Worm (Caenorhabditis elegans) whole organism, L3 larva: ENCODE results near the gene K02D10.8.
A peak's percentile ranks its signal among the peaks of the same experiment; 100 is the strongest.

Experiments used
- R02D3.7 ChIP-seq: fragments of 150-350 bp; optimal IDR thresholded peaks from 2 replicates; lab custom pipeline; 2014; ENCODE audit warnings: missing biosample characterization, missing genetic modification characterization
- ZK546.5 ChIP-seq: sonication (generic microtip); optimal IDR thresholded peaks from 2 replicates; lab custom pipeline; 2017; ENCODE audit warnings: missing biosample characterization, missing genetic modification characterization
- aly-2 ChIP-seq: fragments of 150-350 bp; optimal IDR thresholded peaks from 2 replicates; lab custom pipeline; 2014; ENCODE audit warnings: missing biosample characterization, missing genetic modification characterization
- ama-1 ChIP-seq: fragments of 150-350 bp; optimal IDR thresholded peaks from 2 replicates; lab custom pipeline; 2018
- ceh-16 ChIP-seq: sonication (generic microtip); optimal IDR thresholded peaks from 2 replicates; lab custom pipeline; 2017; ENCODE audit warnings: missing biosample characterization, missing genetic modification characterization
- ceh-28 ChIP-seq: fragments of 150-350 bp; optimal IDR thresholded peaks from 2 replicates; lab custom pipeline; 2014; ENCODE audit warnings: missing biosample characterization, missing genetic modification reagents, missing genetic modification characterization
- ceh-82 ChIP-seq: fragments of 150-350 bp; optimal IDR thresholded peaks from 2 replicates; lab custom pipeline; 2014; ENCODE audit warnings: missing biosample characterization, missing genetic modification characterization
- ceh-9 ChIP-seq: sonication (generic microtip); optimal IDR thresholded peaks from 2 replicates; lab custom pipeline; 2018; ENCODE audit warnings: missing biosample characterization, missing genetic modification characterization
- daf-12 ChIP-seq: fragments of 150-350 bp; optimal IDR thresholded peaks from 2 replicates; lab custom pipeline; 2014; ENCODE audit warnings: missing biosample characterization, missing genetic modification reagents, missing genetic modification characterization
- egl-27 ChIP-seq: sonication (generic microtip); optimal IDR thresholded peaks from 4 replicates; lab custom pipeline; 2017; ENCODE audit warnings: missing biosample characterization, missing genetic modification reagents, missing genetic modification characterization
- egl-5 ChIP-seq: fragments of 150-350 bp; optimal IDR thresholded peaks from 2 replicates; lab custom pipeline; 2017; ENCODE audit warnings: missing biosample characterization, missing genetic modification reagents, missing genetic modification characterization, inconsistent platforms
- elt-1 ChIP-seq: fragments of 150-350 bp; optimal IDR thresholded peaks from 2 replicates; lab custom pipeline; 2014; ENCODE audit warnings: missing biosample characterization, missing genetic modification characterization
- elt-2 ChIP-seq: sonication (generic microtip); optimal IDR thresholded peaks from 2 replicates; lab custom pipeline; 2016; ENCODE audit warnings: missing genetic modification reagents, mild to moderate bottlenecking, missing genetic modification characterization, missing compliant biosample characterization
- elt-3 ChIP-seq, 3 experiments: fragments of 150-350 bp in 1 of 3; sonication (generic microtip) in 2 of 3; optimal IDR thresholded peaks; 2 replicates in 2 of 3; 4 replicates in 1 of 3; lab custom pipeline; 2014 to 2017; ENCODE audit warnings: missing biosample characterization in 3 of 3, missing genetic modification characterization in 3 of 3
- eor-1 ChIP-seq, 2 experiments: fragments of 150-350 bp; optimal IDR thresholded peaks; 2 replicates each; lab custom pipeline; 2014 to 2018; ENCODE audit warnings: missing biosample characterization in 2 of 2, missing genetic modification characterization in 2 of 2
- fkh-10 ChIP-seq: sonication (generic microtip); optimal IDR thresholded peaks from 2 replicates; lab custom pipeline; 2017; ENCODE audit warnings: missing biosample characterization, missing genetic modification reagents, missing genetic modification characterization
- fkh-2 ChIP-seq: fragments of 150-350 bp; optimal IDR thresholded peaks from 2 replicates; lab custom pipeline; 2014; ENCODE audit warnings: missing biosample characterization, missing genetic modification reagents, missing genetic modification characterization
- fos-1 ChIP-seq: fragments of 150-350 bp; optimal IDR thresholded peaks from 2 replicates; lab custom pipeline; 2014; ENCODE audit warnings: missing biosample characterization, missing genetic modification characterization
- hmg-11 ChIP-seq: sonication (generic microtip); optimal IDR thresholded peaks from 2 replicates; lab custom pipeline; 2016; ENCODE audit warnings: missing genetic modification characterization, missing compliant biosample characterization
- jun-1 ChIP-seq: fragments of 150-350 bp; optimal IDR thresholded peaks from 2 replicates; lab custom pipeline; 2014; ENCODE audit warnings: missing biosample characterization, missing genetic modification reagents, missing genetic modification characterization
- lin-15B ChIP-seq: fragments of 150-350 bp; optimal IDR thresholded peaks from 2 replicates; lab custom pipeline; 2014; ENCODE audit warnings: missing biosample characterization, missing genetic modification characterization
- lin-39 ChIP-seq: fragments of 150-350 bp; optimal IDR thresholded peaks from 2 replicates; lab custom pipeline; 2018; ENCODE audit warnings: missing biosample characterization, missing genetic modification reagents, missing genetic modification characterization
- lsy-12 ChIP-seq: sonication (generic microtip); optimal IDR thresholded peaks from 2 replicates; lab custom pipeline; 2016; ENCODE audit warnings: mild to moderate bottlenecking, missing genetic modification characterization, missing compliant biosample characterization
- mdl-1 ChIP-seq: fragments of 150-350 bp; optimal IDR thresholded peaks from 2 replicates; lab custom pipeline; 2014; ENCODE audit warnings: missing biosample characterization, missing genetic modification characterization
- mml-1 ChIP-seq: fragments of 150-350 bp; sonication (generic microtip); optimal IDR thresholded peaks from 3 replicates; lab custom pipeline; 2014; ENCODE audit warnings: missing biosample characterization, missing genetic modification characterization
- nfya-1 ChIP-seq: sonication (generic microtip); optimal IDR thresholded peaks from 2 replicates; lab custom pipeline; 2017; ENCODE audit warnings: missing genetic modification characterization, mild to moderate bottlenecking, missing compliant biosample characterization, antibody characterized with exemption, moderate library complexity; ENCODE audit not compliant: insufficient read depth
- nhr-11 ChIP-seq: fragments of 150-350 bp; optimal IDR thresholded peaks from 2 replicates; lab custom pipeline; 2014; ENCODE audit warnings: missing biosample characterization, missing genetic modification characterization
- nhr-12 ChIP-seq: fragments of 150-350 bp; optimal IDR thresholded peaks from 2 replicates; lab custom pipeline; 2014; ENCODE audit warnings: missing biosample characterization, missing genetic modification characterization
- nhr-23 ChIP-seq: fragments of 150-350 bp; optimal IDR thresholded peaks from 2 replicates; lab custom pipeline; 2014; ENCODE audit warnings: missing biosample characterization, missing genetic modification reagents, missing genetic modification characterization
- nhr-237 ChIP-seq: fragments of 150-350 bp; optimal IDR thresholded peaks from 2 replicates; lab custom pipeline; 2014; ENCODE audit warnings: missing biosample characterization, missing genetic modification characterization
- nhr-25 ChIP-seq: sonication (generic microtip); optimal IDR thresholded peaks from 2 replicates; lab custom pipeline; 2017; ENCODE audit warnings: missing biosample characterization, missing genetic modification characterization
- nhr-28 ChIP-seq: fragments of 150-350 bp; optimal IDR thresholded peaks from 2 replicates; lab custom pipeline; 2014; ENCODE audit warnings: missing biosample characterization, missing genetic modification characterization
- nhr-43 ChIP-seq: sonication (generic microtip); optimal IDR thresholded peaks from 2 replicates; lab custom pipeline; 2016; ENCODE audit warnings: mild to moderate bottlenecking, missing genetic modification characterization, missing compliant biosample characterization; ENCODE audit not compliant: poor library complexity, severe bottlenecking
- nhr-67 ChIP-seq: fragments of 150-350 bp; optimal IDR thresholded peaks from 2 replicates; lab custom pipeline; 2014; ENCODE audit warnings: missing biosample characterization, missing genetic modification characterization
- nhr-76 ChIP-seq: fragments of 150-350 bp; sonication (generic microtip); optimal IDR thresholded peaks from 5 replicates; lab custom pipeline; 2014; ENCODE audit warnings: missing biosample characterization, missing genetic modification characterization
- nhr-77 ChIP-seq: fragments of 150-350 bp; optimal IDR thresholded peaks from 2 replicates; lab custom pipeline; 2014; ENCODE audit warnings: missing biosample characterization, missing genetic modification characterization
- pha-4 ChIP-seq: fragments of 150-350 bp; optimal IDR thresholded peaks from 2 replicates; lab custom pipeline; 2014; ENCODE audit warnings: missing biosample characterization, missing genetic modification reagents, missing genetic modification characterization
- pqm-1 ChIP-seq: fragments of 150-350 bp; optimal IDR thresholded peaks from 2 replicates; lab custom pipeline; 2017; ENCODE audit warnings: missing biosample characterization, missing genetic modification characterization, inconsistent platforms
- sea-2 ChIP-seq: fragments of 150-350 bp; sonication (generic microtip); optimal IDR thresholded peaks from 4 replicates; lab custom pipeline; 2014; ENCODE audit warnings: missing biosample characterization, missing genetic modification reagents, missing genetic modification characterization
- skn-1 ChIP-seq: fragments of 150-350 bp; optimal IDR thresholded peaks from 2 replicates; lab custom pipeline; 2014; ENCODE audit warnings: missing biosample characterization, missing genetic modification characterization
- snpc-4 ChIP-seq: fragments of 150-350 bp; optimal IDR thresholded peaks from 2 replicates; lab custom pipeline; 2014; ENCODE audit warnings: missing biosample characterization, missing genetic modification characterization
- tbx-2 ChIP-seq: sonication (generic microtip); optimal IDR thresholded peaks from 2 replicates; lab custom pipeline; 2016; ENCODE audit warnings: mild to moderate bottlenecking, missing genetic modification characterization, missing compliant biosample characterization
- unc-39 ChIP-seq: sonication (generic microtip); optimal IDR thresholded peaks from 4 replicates; lab custom pipeline; 2017; ENCODE audit warnings: missing biosample characterization, missing genetic modification characterization
- unc-62 ChIP-seq: fragments of 150-350 bp; sonication (generic microtip); optimal IDR thresholded peaks from 4 replicates; lab custom pipeline; 2014; ENCODE audit warnings: missing biosample characterization, missing genetic modification reagents, missing genetic modification characterization
- zag-1 ChIP-seq: fragments of 150-350 bp; optimal IDR thresholded peaks from 2 replicates; lab custom pipeline; 2014; ENCODE audit warnings: missing biosample characterization, missing genetic modification characterization
- ztf-11 ChIP-seq: fragments of 150-350 bp; optimal IDR thresholded peaks from 2 replicates; lab custom pipeline; 2014; ENCODE audit warnings: missing biosample characterization, missing genetic modification characterization
- ztf-4 ChIP-seq: fragments of 150-350 bp; optimal IDR thresholded peaks from 2 replicates; lab custom pipeline; 2014; ENCODE audit warnings: missing biosample characterization, missing genetic modification characterization

The K02D10.8 gene

ce11 chrIII:8797211-8797733 lies 11.1 kb downstream of the K02D10.8 start:
- peak; percentile 18 for TF ChIP-seq nhr-77 (tag; lab: Kevin White, UChicago)
- peak; percentile 76 for TF ChIP-seq skn-1 (tag; lab: Kevin White, UChicago)
- TF ChIP-seq ceh-28 (tag; lab: Kevin White, UChicago) = peak; percentile 83
- no peak for TF ChIP-seq zag-1
- TF ChIP-seq ceh-16 (tag; lab: Kevin White, UChicago) = no peak
- no peak for TF ChIP-seq ceh-9 (tag; lab: Kevin White, UChicago)
- TF ChIP-seq mdl-1 (tag; lab: Kevin White, UChicago) = peak; percentile 90
- TF ChIP-seq jun-1 (tag; lab: Kevin White, UChicago) = peak; percentile 94
- peak; percentile 14 for TF ChIP-seq sea-2 (GFP tag; lab: Kevin White, UChicago)
- TF ChIP-seq pqm-1 (tag; lab: Kevin White, UChicago) = peak; percentile 96
- TF ChIP-seq nhr-23 (tag; lab: Kevin White, UChicago) = peak; percentile 68
- peak; percentile 73 for TF ChIP-seq fkh-10 (GFP tag; lab: Kevin White, UChicago)
- no peak for TF ChIP-seq aly-2 (tag; lab: Kevin White, UChicago)
- TF ChIP-seq elt-1 = peak; percentile 59
- peak; percentile 81 for TF ChIP-seq lsy-12 (tag; lab: Kevin White, UChicago)
- TF ChIP-seq nfya-1 = peak; percentile 89
- TF ChIP-seq egl-27 (tag; lab: Kevin White, UChicago) = peak; percentile 27
- no peak for TF ChIP-seq eor-1 (tag; optimal IDR thresholded peaks at IDR 0.05; lab: Kevin White, UChicago)
- peak; percentile 92 for TF ChIP-seq nhr-25
- no peak for TF ChIP-seq fkh-2 (tag; lab: Kevin White, UChicago)
- TF ChIP-seq nhr-43 (tag; lab: Kevin White, UChicago) = peak; percentile 87
- TF ChIP-seq unc-62 (GFP tag; lab: Kevin White, UChicago) = peak; percentile 71
- TF ChIP-seq nhr-12 = no peak
- no peak for TF ChIP-seq nhr-28 (tag; lab: Kevin White, UChicago)
- TF ChIP-seq elt-2 (tag; lab: Kevin White, UChicago) = peak; percentile 96
- TF ChIP-seq daf-12 (tag; lab: Kevin White, UChicago) = no peak
- peak; percentile 43 for TF ChIP-seq pha-4 (tag; lab: Kevin White, UChicago)
- no peak for TF ChIP-seq unc-39 (tag; lab: Kevin White, UChicago)
- peak in 1 of 3 experiments; percentile 74 for TF ChIP-seq elt-3 (tag; optimal IDR thresholded peaks at IDR 0.05; lab: Kevin White, UChicago)
- TF ChIP-seq lin-15B (tag; lab: Kevin White, UChicago) = peak; percentile 49
- TF ChIP-seq lin-39 = peak; percentile 93
- no peak for TF ChIP-seq mml-1
- peak; percentile 34 for TF ChIP-seq egl-5
- TF ChIP-seq nhr-237 = no peak
- TF ChIP-seq snpc-4 (tag; lab: Kevin White, UChicago) = peak; percentile 75
- TF ChIP-seq tbx-2 = peak; percentile 75
- TF ChIP-seq R02D3.7 (tag; lab: Kevin White, UChicago) = peak; percentile 44
- no peak for TF ChIP-seq ztf-4 (tag; lab: Kevin White, UChicago)
- peak; percentile 36 for TF ChIP-seq nhr-76 (tag; lab: Kevin White, UChicago)
- peak; percentile 68 for TF ChIP-seq hmg-11 (tag; lab: Kevin White, UChicago)
- TF ChIP-seq fos-1 (tag; lab: Kevin White, UChicago) = peak; percentile 43
- TF ChIP-seq ama-1 = no peak
- no peak for TF ChIP-seq ZK546.5 (tag; lab: Kevin White, UChicago)
- peak; percentile 42 for TF ChIP-seq ceh-82 (tag; lab: Kevin White, UChicago)
- TF ChIP-seq nhr-67 = no peak
- TF ChIP-seq nhr-11 (tag; lab: Kevin White, UChicago) = peak; percentile 5
- TF ChIP-seq ztf-11 (tag; lab: Kevin White, UChicago) = no peak
- TF ChIP-seq, all 47 proteins: peak for 30
